Fruit fly (Drosophila melanogaster) whole organism, adult: ENCODE measurements around the gene Ets96B.

Experiments
- CG11617 ChIP-seq: fragments of 200-800 bp; sonication (Bioruptor generic); optimal IDR thresholded peaks from 2 replicates; lab custom pipeline; 2017; ENCODE audit warnings: mild to moderate bottlenecking, missing biosample characterization, missing genetic modification reagents, missing genetic modification characterization
- CG14711 ChIP-seq: fragments of 200-800 bp; sonication (Bioruptor generic); optimal IDR thresholded peaks from 2 replicates; lab custom pipeline; 2018; ENCODE audit warnings: missing biosample characterization, mild to moderate bottlenecking, missing genetic modification characterization, moderate library complexity
- CG33017 ChIP-seq: fragments of 200-800 bp; sonication (Bioruptor generic); optimal IDR thresholded peaks from 2 replicates; lab custom pipeline; 2018; ENCODE audit warnings: missing biosample characterization, mild to moderate bottlenecking, missing genetic modification characterization, moderate library complexity
- CG5204 ChIP-seq: fragments of 200-800 bp; sonication (Bioruptor generic); optimal IDR thresholded peaks from 2 replicates; lab custom pipeline; 2016; ENCODE audit warnings: missing biosample characterization, missing genetic modification characterization
- CG7045 ChIP-seq: fragments of 200-800 bp; sonication (Bioruptor generic); optimal IDR thresholded peaks from 2 replicates; lab custom pipeline; 2017; ENCODE audit warnings: missing biosample characterization, mild to moderate bottlenecking, missing genetic modification characterization
- CG7101 ChIP-seq: fragments of 200-800 bp; sonication (Bioruptor generic); optimal IDR thresholded peaks from 2 replicates; lab custom pipeline; 2018; ENCODE audit warnings: missing biosample characterization, mild to moderate bottlenecking, missing genetic modification characterization, moderate library complexity
- Clk ChIP-seq: fragments of 200-800 bp; sonication (Bioruptor generic); optimal IDR thresholded peaks from 2 replicates; lab custom pipeline; 2017; ENCODE audit warnings: missing biosample characterization, missing genetic modification characterization
- Crg-1 ChIP-seq: fragments of 200-800 bp; sonication (Bioruptor generic); optimal IDR thresholded peaks from 2 replicates; lab custom pipeline; 2016; ENCODE audit warnings: missing biosample characterization, missing genetic modification characterization
- Hr96 ChIP-seq: fragments of 200-800 bp; sonication (Bioruptor generic); optimal IDR thresholded peaks from 2 replicates; lab custom pipeline; 2016; ENCODE audit warnings: missing biosample characterization, missing genetic modification characterization
- bab1 ChIP-seq: fragments of 200-800 bp; sonication (Bioruptor generic); optimal IDR thresholded peaks from 3 replicates; lab custom pipeline; 2019; ENCODE audit warnings: missing biosample characterization, mild to moderate bottlenecking, missing genetic modification characterization, moderate library complexity
- kay ChIP-seq: fragments of 200-800 bp; sonication (Bioruptor generic); peaks from one replicate; lab custom pipeline; 2016; ENCODE audit warnings: missing biosample characterization, missing genetic modification characterization, borderline replicate concordance
- ovo ChIP-seq: fragments of 200-800 bp; sonication (Bioruptor generic); optimal IDR thresholded peaks from 2 replicates; lab custom pipeline; 2016; ENCODE audit warnings: missing biosample characterization, missing genetic modification characterization
- pad ChIP-seq: fragments of 200-800 bp; sonication (Bioruptor generic); optimal IDR thresholded peaks from 3 replicates; lab custom pipeline; 2017; ENCODE audit warnings: missing biosample characterization, missing genetic modification characterization, mild to moderate bottlenecking, moderate library complexity, missing genetic modification reagents
- tj ChIP-seq: fragments of 200-800 bp; sonication (Bioruptor generic); optimal IDR thresholded peaks from 3 replicates; lab custom pipeline; 2017; ENCODE audit warnings: missing biosample characterization, mild to moderate bottlenecking, missing genetic modification characterization, moderate library complexity

DNA sequence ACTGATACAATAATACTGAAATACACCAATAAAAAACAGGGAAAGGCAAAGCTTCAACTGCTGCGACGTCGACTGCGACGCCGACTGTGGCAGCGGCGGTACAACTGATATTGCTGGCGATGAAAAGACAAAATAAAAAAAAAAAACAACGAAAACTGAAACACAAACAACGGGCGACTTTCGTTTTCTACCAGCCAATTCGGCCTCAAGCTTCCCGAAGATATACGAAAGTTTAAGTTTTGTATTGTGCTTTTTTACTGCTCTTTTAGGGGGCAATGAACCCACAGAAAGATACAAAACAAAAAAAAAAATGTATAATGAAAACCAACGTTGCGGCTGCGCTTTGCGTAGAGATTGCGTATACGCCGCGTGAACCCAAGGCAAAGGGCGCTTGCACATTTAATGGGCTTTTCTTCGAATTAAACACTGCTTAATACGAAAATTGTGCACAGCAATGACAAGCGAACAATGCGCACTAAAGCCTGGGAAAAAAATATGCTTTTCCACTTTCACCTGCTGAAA, 9.6 kb upstream of the Ets96B start:
- no peak for TF ChIP-seq Hr96
- no peak for TF ChIP-seq CG33017 (tag; lab: Kevin White, UChicago)
- TF ChIP-seq Clk, result no peak
- TF ChIP-seq CG5204 (GFP tag; lab: Kevin White, UChicago), result no peak
- TF ChIP-seq CG7045, result no peak
- TF ChIP-seq kay (GFP tag; lab: Kevin White, UChicago), result no peak
- TF ChIP-seq pad, result no peak
- no peak for TF ChIP-seq CG11617
- no peak for TF ChIP-seq CG7101
- TF ChIP-seq tj (GFP tag; lab: Kevin White, UChicago), result no peak
- no peak for TF ChIP-seq CG14711 (tag; lab: Kevin White, UChicago)
- TF ChIP-seq bab1 (GFP tag; lab: Kevin White, UChicago), result no peak
- TF ChIP-seq Crg-1 (GFP tag; lab: Kevin White, UChicago), result no peak
- no peak for TF ChIP-seq ovo (GFP tag; lab: Kevin White, UChicago)
